Worm (Caenorhabditis elegans) whole organism, L3 larva: ENCODE data around the gene mac-1.

Source experiments
- ZK546.5 ChIP-seq: sonication (generic microtip); optimal IDR thresholded peaks from 2 replicates; lab custom pipeline; 2017; ENCODE audit warnings: missing biosample characterization, missing genetic modification characterization
- aly-2 ChIP-seq: fragments of 150-350 bp; optimal IDR thresholded peaks from 2 replicates; lab custom pipeline; 2014; ENCODE audit warnings: missing biosample characterization, missing genetic modification characterization
- ceh-16 ChIP-seq: sonication (generic microtip); optimal IDR thresholded peaks from 2 replicates; lab custom pipeline; 2017; ENCODE audit warnings: missing biosample characterization, missing genetic modification characterization
- ceh-82 ChIP-seq: fragments of 150-350 bp; optimal IDR thresholded peaks from 2 replicates; lab custom pipeline; 2014; ENCODE audit warnings: missing biosample characterization, missing genetic modification characterization
- fos-1 ChIP-seq: fragments of 150-350 bp; optimal IDR thresholded peaks from 2 replicates; lab custom pipeline; 2014; ENCODE audit warnings: missing biosample characterization, missing genetic modification characterization
- mdl-1 ChIP-seq: fragments of 150-350 bp; optimal IDR thresholded peaks from 2 replicates; lab custom pipeline; 2014; ENCODE audit warnings: missing biosample characterization, missing genetic modification characterization
- nhr-77 ChIP-seq: fragments of 150-350 bp; optimal IDR thresholded peaks from 2 replicates; lab custom pipeline; 2014; ENCODE audit warnings: missing biosample characterization, missing genetic modification characterization
- skn-1 ChIP-seq: fragments of 150-350 bp; optimal IDR thresholded peaks from 2 replicates; lab custom pipeline; 2014; ENCODE audit warnings: missing biosample characterization, missing genetic modification characterization
- snpc-4 ChIP-seq: fragments of 150-350 bp; optimal IDR thresholded peaks from 2 replicates; lab custom pipeline; 2014; ENCODE audit warnings: missing biosample characterization, missing genetic modification characterization

ce11 chrII:13316630-13317029, 4.1 kb downstream of the mac-1 start:
- TF ChIP-seq snpc-4 (tag; lab: Kevin White, UChicago) (no peak), skn-1 (tag; lab: Kevin White, UChicago) (no peak), mdl-1 (tag; lab: Kevin White, UChicago) (no peak), aly-2 (tag; lab: Kevin White, UChicago) (no peak), ceh-16 (tag; lab: Kevin White, UChicago) (no peak), ZK546.5 (no peak), nhr-77 (no peak), fos-1 (tag; lab: Kevin White, UChicago) (no peak), ceh-82 (no peak)
